Worm (Caenorhabditis elegans) whole organism, L2 larva: ENCODE data around the gene fars-3.

ENCODE experiments used
- C34F6.9 ChIP-seq: fragments of 150-350 bp; optimal IDR thresholded peaks from 2 replicates; lab custom pipeline; 2014; ENCODE audit warnings: missing biosample characterization, missing genetic modification characterization
- F13H6.1 ChIP-seq: sonication (generic microtip); optimal IDR thresholded peaks from 2 replicates; lab custom pipeline; 2016; ENCODE audit warnings: missing genetic modification characterization, missing compliant biosample characterization
- R02D3.7 ChIP-seq: fragments of 150-350 bp; optimal IDR thresholded peaks from 2 replicates; lab custom pipeline; 2014; ENCODE audit warnings: missing biosample characterization, missing genetic modification characterization
- Y55F3AM.14 ChIP-seq: fragments of 200-800 bp; sonication (Bioruptor generic); optimal IDR thresholded peaks from 2 replicates; lab custom pipeline; 2018; ENCODE audit warnings: mild to moderate bottlenecking, missing genetic modification characterization, missing compliant biosample characterization
- ZK546.5 ChIP-seq: sonication (generic microtip); optimal IDR thresholded peaks from 2 replicates; lab custom pipeline; 2017; ENCODE audit warnings: missing biosample characterization, missing genetic modification characterization
- alr-1 ChIP-seq: fragments of 150-350 bp; optimal IDR thresholded peaks from 2 replicates; lab custom pipeline; 2014; ENCODE audit warnings: missing biosample characterization, missing genetic modification characterization
- blmp-1 ChIP-seq: sonication (generic microtip); optimal IDR thresholded peaks from 2 replicates; lab custom pipeline; 2017; ENCODE audit warnings: missing genetic modification characterization, mild to moderate bottlenecking, missing compliant biosample characterization, antibody characterized with exemption, moderate library complexity; ENCODE audit not compliant: insufficient read depth
- crh-2 ChIP-seq: sonication (generic microtip); optimal IDR thresholded peaks from 2 replicates; lab custom pipeline; 2017; ENCODE audit warnings: missing biosample characterization, missing genetic modification characterization
- dmd-4 ChIP-seq: sonication (generic microtip); optimal IDR thresholded peaks from 2 replicates; lab custom pipeline; 2017; ENCODE audit warnings: missing biosample characterization, missing genetic modification characterization
- elt-1 ChIP-seq: fragments of 150-350 bp; optimal IDR thresholded peaks from 2 replicates; lab custom pipeline; 2014; ENCODE audit warnings: missing biosample characterization, missing genetic modification characterization
- fos-1 ChIP-seq: fragments of 150-350 bp; optimal IDR thresholded peaks from 2 replicates; lab custom pipeline; 2014; ENCODE audit warnings: missing biosample characterization, missing genetic modification characterization
- gmeb-1 ChIP-seq: fragments of 150-350 bp; optimal IDR thresholded peaks from 2 replicates; lab custom pipeline; 2014; ENCODE audit warnings: missing biosample characterization, missing genetic modification characterization
- lin-39 ChIP-seq: fragments of 150-350 bp; optimal IDR thresholded peaks from 2 replicates; lab custom pipeline; 2014; ENCODE audit warnings: missing biosample characterization, missing genetic modification reagents, missing genetic modification characterization
- lsy-2 ChIP-seq, 2 experiments: fragments of 150-350 bp in 1 of 2; sonication (generic microtip) in 1 of 2; optimal IDR thresholded peaks; 2 replicates each; lab custom pipeline; 2014 to 2017; ENCODE audit warnings: missing biosample characterization in 2 of 2, missing genetic modification characterization in 2 of 2
- mab-5 ChIP-seq: fragments of 150-350 bp; optimal IDR thresholded peaks from 2 replicates; lab custom pipeline; 2014; ENCODE audit warnings: missing biosample characterization, missing genetic modification characterization
- nhr-10 ChIP-seq: sonication (generic microtip); optimal IDR thresholded peaks from 2 replicates; lab custom pipeline; 2017; ENCODE audit warnings: missing biosample characterization, missing genetic modification characterization
- nhr-12 ChIP-seq: fragments of 150-350 bp; optimal IDR thresholded peaks from 2 replicates; lab custom pipeline; 2014; ENCODE audit warnings: missing biosample characterization, missing genetic modification characterization
- nhr-129 ChIP-seq: fragments of 150-350 bp; optimal IDR thresholded peaks from 2 replicates; lab custom pipeline; 2014; ENCODE audit warnings: missing biosample characterization, missing genetic modification characterization
- nhr-21 ChIP-seq: fragments of 150-350 bp; optimal IDR thresholded peaks from 2 replicates; lab custom pipeline; 2014; ENCODE audit warnings: missing biosample characterization, missing genetic modification characterization
- nhr-23 ChIP-seq: fragments of 150-350 bp; optimal IDR thresholded peaks from 2 replicates; lab custom pipeline; 2014; ENCODE audit warnings: missing biosample characterization, missing genetic modification reagents, missing genetic modification characterization
- nhr-237 ChIP-seq: fragments of 150-350 bp; optimal IDR thresholded peaks from 2 replicates; lab custom pipeline; 2014; ENCODE audit warnings: missing biosample characterization, missing genetic modification characterization
- nhr-25 ChIP-seq: fragments of 150-350 bp; sonication (generic microtip); optimal IDR thresholded peaks from 3 replicates; lab custom pipeline; 2014; ENCODE audit warnings: missing biosample characterization, missing genetic modification characterization
- nhr-77 ChIP-seq: fragments of 150-350 bp; optimal IDR thresholded peaks from 2 replicates; lab custom pipeline; 2014; ENCODE audit warnings: missing biosample characterization, missing genetic modification characterization
- peb-1 ChIP-seq: fragments of 150-350 bp; optimal IDR thresholded peaks from 2 replicates; lab custom pipeline; 2014; ENCODE audit warnings: missing biosample characterization, missing genetic modification characterization
- sem-4 ChIP-seq: fragments of 150-350 bp; optimal IDR thresholded peaks from 2 replicates; lab custom pipeline; 2014; ENCODE audit warnings: missing biosample characterization, missing genetic modification reagents, missing genetic modification characterization
- sma-3 ChIP-seq: sonication (generic microtip); optimal IDR thresholded peaks from 2 replicates; lab custom pipeline; 2016; ENCODE audit warnings: missing genetic modification reagents, missing genetic modification characterization, missing compliant biosample characterization
- sma-9 ChIP-seq, 2 experiments: fragments of 150-350 bp in 1 of 2; sonication (generic microtip) in 1 of 2; optimal IDR thresholded peaks; 2 replicates each; lab custom pipeline; 2014 to 2016; ENCODE audit warnings: missing genetic modification characterization in 2 of 2, mild to moderate bottlenecking in 1 of 2, missing biosample characterization in 1 of 2, missing compliant biosample characterization in 1 of 2, missing genetic modification reagents in 1 of 2, moderate library complexity in 1 of 2
- unc-39 ChIP-seq: fragments of 150-350 bp; optimal IDR thresholded peaks from 2 replicates; lab custom pipeline; 2014; ENCODE audit warnings: missing biosample characterization, missing genetic modification characterization
- unc-55 ChIP-seq: fragments of 150-350 bp; sonication (generic microtip); optimal IDR thresholded peaks from 3 replicates; lab custom pipeline; 2014; ENCODE audit warnings: missing biosample characterization, missing genetic modification reagents, missing genetic modification characterization
- unc-62 ChIP-seq: fragments of 150-350 bp; optimal IDR thresholded peaks from 2 replicates; lab custom pipeline; 2014; ENCODE audit warnings: missing biosample characterization, missing genetic modification reagents, missing genetic modification characterization
- ztf-1 ChIP-seq: fragments of 200-800 bp; sonication (Bioruptor generic); conservative IDR thresholded peaks from 2 replicates; pipeline ENCODE4 v1.3.6; 2022; ENCODE audit warnings: missing genetic modification characterization, missing compliant biosample characterization

The fars-3 gene

DNA sequence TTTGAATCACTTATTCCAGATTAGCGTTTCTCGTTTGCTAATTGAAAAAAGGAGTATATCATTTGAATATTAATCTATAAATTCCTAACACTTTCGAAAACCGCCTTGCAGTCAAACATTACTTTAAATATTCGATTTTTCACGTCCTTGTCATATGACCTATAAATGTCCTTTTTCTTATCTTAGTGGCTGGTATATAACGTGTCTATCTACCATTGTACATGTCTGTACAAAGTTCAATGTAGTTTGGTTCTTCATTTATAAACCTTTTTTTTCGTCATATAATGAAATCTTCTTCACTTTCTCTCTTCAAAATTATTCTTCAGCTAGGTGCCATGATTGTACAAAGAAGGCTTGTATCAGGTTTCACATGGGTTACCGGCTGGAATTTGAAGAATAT lies 21.0 kb downstream of the fars-3 start, which contains the start of gene gbh-2 (continued):
- TF ChIP-seq nhr-21 (tag; lab: Kevin White, UChicago) = peak; percentile 80

DNA sequence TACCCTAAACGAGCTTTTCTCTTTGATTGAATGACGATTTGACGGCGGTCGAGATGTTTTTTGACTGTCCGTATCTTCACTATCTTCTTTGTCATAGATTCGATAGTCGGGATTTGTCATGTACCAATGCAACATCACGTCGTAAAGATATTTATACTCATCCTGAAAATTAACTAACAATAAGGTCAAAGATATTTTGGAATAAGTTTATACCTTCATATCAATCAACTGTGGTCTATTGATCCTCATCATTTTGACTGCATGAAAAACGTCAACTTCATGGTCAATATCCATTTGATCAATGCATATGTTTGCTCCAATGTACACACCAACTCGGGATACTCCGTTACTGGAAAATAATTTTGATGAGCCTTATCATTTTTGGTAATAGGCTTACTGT lies 23.5 kb downstream of the fars-3 start:
- TF ChIP-seq nhr-10 (tag; lab: Kevin White, UChicago) (no peak), unc-39 (no peak), sem-4 (tag; lab: Kevin White, UChicago) (no peak), sma-3 (GFP tag; lab: Kevin White, UChicago) (no peak), ztf-1 (no peak), alr-1 (tag; lab: Kevin White, UChicago) (no peak), nhr-23 (tag; lab: Kevin White, UChicago) (no peak)
- TF ChIP-seq, all 48 proteins: peak for 0

DNA sequence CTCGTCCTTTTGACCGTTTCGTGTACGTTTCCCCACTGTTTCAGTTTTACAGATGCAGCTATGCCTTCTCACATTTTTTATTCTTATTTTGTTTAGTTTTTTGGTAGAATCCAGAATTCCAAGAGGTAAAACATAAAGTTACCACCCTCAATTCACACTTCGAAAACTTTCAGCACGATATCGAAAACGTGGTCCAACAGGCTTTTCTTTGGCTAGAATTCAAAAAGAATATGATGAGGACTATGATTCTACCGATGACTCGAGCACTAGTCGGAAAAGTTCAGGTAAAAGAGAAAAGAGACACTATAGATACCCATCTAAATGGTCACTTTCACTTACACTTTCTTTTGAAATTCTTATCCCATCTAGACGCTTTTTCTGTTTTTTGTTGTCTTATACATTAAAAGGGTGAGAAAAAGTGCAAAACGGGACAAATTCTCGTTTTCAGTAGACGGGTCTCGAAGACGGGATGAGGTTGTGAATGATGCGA lies 29.6 kb downstream of the fars-3 start, which contains the start of gene M05D6.9:
TSS of gene M05D6.9 (plus strand) at position 51 of the 490 bp plus-strand sequence.
- TF ChIP-seq nhr-10 (tag; lab: Kevin White, UChicago) = no peak
- TF ChIP-seq nhr-25 (tag; lab: Kevin White, UChicago) = no peak
- TF ChIP-seq nhr-237 (tag; lab: Kevin White, UChicago) = no peak
- TF ChIP-seq blmp-1 = peak; percentile 75

DNA sequence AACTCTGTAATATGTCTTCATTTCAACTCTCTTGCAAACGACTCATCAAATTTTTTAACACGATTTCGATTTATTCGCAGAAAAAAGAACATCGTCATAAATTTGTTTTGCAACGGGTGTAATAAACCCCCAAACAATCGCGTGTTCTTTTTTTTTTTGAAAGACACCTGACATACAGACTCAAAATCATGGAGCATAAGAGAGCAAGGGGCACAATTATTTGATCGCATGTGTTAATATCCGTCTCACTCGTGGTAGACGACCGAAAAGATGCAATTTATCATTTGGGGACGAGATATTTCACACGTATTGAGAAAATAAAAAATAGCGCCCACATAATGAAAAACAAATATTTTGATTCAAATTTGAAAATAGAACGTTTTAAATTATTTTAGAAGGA lies 31.5 kb downstream of the fars-3 start:
- TF ChIP-seq sma-9 (GFP tag; optimal IDR thresholded peaks at IDR 0.05; lab: Kevin White, UChicago) (peak; percentile 17), sma-9 (tag; optimal IDR thresholded peaks at IDR 0.05; lab: Kevin White, UChicago) (no peak), nhr-25 (tag; lab: Kevin White, UChicago) (no peak), nhr-129 (tag; lab: Kevin White, UChicago) (peak; percentile 20), lsy-2 (tag; optimal IDR thresholded peaks at IDR 0.05; lab: Kevin White, UChicago) (peak in 1 of 2 experiments; percentile 0), R02D3.7 (tag; lab: Kevin White, UChicago) (no peak)

DNA sequence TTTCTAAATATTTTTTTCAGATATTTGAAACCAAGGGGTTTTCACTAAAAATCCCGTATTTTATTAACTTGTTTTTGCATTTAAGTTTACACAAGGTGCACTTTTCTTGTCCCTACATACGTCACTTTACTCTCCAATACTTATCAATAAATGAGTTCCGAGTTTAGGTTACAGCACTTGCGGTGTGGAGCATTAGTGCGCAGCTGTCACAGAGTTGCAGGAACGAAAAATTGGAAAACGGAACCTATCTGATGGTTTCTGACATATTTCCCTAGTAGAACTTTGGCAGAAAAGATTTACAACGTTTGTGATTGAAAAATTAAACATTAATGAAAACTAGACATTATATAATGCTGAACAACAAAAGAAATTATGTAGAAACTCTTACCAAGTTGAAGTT lies 33.5 kb downstream of the fars-3 start:
- TF ChIP-seq lin-39 (tag; lab: Kevin White, UChicago) (no peak), dmd-4 (tag; lab: Kevin White, UChicago) (no peak), peb-1 (tag; lab: Kevin White, UChicago) (no peak), nhr-12 (tag; lab: Kevin White, UChicago) (no peak), elt-1 (tag; lab: Kevin White, UChicago) (no peak), F13H6.1 (tag; lab: Kevin White, UChicago) (no peak), sma-3 (GFP tag; lab: Kevin White, UChicago) (no peak), Y55F3AM.14 (no peak), mab-5 (tag; lab: Kevin White, UChicago) (no peak), crh-2 (tag; lab: Kevin White, UChicago) (no peak), nhr-77 (tag; lab: Kevin White, UChicago) (no peak)

DNA sequence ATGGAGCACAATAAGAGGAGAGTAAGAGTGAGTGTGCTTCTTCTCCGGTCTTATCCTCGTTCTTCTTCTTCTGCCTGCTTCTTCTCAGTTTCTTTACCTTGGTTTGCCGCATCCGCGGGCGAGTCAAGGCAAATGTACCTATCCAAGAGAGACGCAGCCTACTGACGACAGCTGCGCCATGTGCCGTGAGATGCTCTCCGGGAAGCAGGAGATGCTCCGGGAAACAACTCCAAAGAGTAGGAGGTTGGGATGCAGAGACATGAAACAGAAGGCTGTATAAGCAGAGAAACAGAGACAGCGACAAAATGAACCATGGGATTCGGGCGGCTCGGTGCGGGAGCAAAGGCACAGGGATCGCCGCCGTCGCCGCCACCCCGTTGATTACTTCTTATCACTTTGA lies 34.4 kb downstream of the fars-3 start:
- no peak for TF ChIP-seq blmp-1
- TF ChIP-seq elt-1 (tag; lab: Kevin White, UChicago) = no peak
- peak; percentile 71 for TF ChIP-seq F13H6.1 (tag; lab: Kevin White, UChicago)
- TF ChIP-seq C34F6.9 (tag; lab: Kevin White, UChicago) = peak; percentile 34
- TF ChIP-seq ZK546.5 (tag; lab: Kevin White, UChicago) = no peak
- no peak for TF ChIP-seq gmeb-1
- peak; percentile 35 for TF ChIP-seq sma-9 (GFP tag; optimal IDR thresholded peaks at IDR 0.05; lab: Kevin White, UChicago)
- no peak for TF ChIP-seq sma-9 (tag; optimal IDR thresholded peaks at IDR 0.05; lab: Kevin White, UChicago)
- peak; percentile 50 for TF ChIP-seq nhr-129 (tag; lab: Kevin White, UChicago)
- TF ChIP-seq, all 48 proteins: peak for 4

DNA sequence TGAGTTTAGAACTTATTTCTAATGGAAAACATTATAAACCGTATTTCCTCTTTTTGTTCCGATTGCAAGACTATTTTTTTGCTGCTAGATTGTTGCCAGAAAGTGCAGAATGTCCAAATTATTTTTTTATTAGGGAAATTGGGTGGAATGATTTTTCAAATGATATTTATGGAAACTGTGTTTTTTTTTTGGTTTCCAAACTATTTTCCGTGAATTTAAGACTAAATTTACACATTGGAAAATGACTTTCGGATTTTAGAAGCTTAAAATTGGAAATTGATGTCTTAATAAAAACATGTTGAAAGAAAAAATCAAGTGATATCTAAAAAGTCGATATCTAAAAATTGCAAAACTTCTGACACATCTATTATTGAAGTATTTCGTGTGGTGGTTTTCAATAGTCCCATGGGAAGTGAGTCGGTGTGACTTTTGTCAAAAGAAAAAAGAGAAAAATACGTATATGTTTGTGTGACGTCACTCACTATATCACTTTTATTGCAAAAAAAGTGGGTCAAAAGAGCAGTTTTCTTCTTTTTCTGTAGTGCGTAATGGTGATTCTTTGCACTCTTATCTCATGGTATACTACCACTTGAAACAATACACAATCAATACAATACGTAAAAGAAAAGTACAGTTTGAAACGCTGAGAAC lies 39.6 kb downstream of the fars-3 start:
- TF ChIP-seq R02D3.7 (tag; lab: Kevin White, UChicago) (no peak), fos-1 (tag; lab: Kevin White, UChicago) (peak; percentile 19), nhr-77 (tag; lab: Kevin White, UChicago) (no peak), nhr-12 (tag; lab: Kevin White, UChicago) (no peak), unc-62 (GFP tag; lab: Kevin White, UChicago) (no peak), crh-2 (tag; lab: Kevin White, UChicago) (peak; percentile 28), unc-55 (GFP tag; lab: Kevin White, UChicago) (no peak), lsy-2 (tag; optimal IDR thresholded peaks at IDR 0.05; lab: Kevin White, UChicago) (peak in 1 of 2 experiments; percentile 0), Y55F3AM.14 (no peak)
